Fruit fly (Drosophila melanogaster): Measurements from ENCODE around the gene CG46316.

- no peak for TF ChIP-seq CTCF (optimal IDR thresholded peaks at IDR 0.05)
- TF ChIP-seq CG8478 (optimal IDR thresholded peaks at IDR 0.05), result no peak
Observed at dm6 chr3R:24712375-24712830, at the start of gene CG46316, which contains the start of gene CG13627.
